Fruit fly (Drosophila melanogaster) whole organism, adult: ENCODE data around the gene Tk.

ENCODE experiments used
- CG11617 ChIP-seq: fragments of 200-800 bp; sonication (Bioruptor generic); optimal IDR thresholded peaks from 2 replicates; lab custom pipeline; 2017; ENCODE audit warnings: mild to moderate bottlenecking, missing biosample characterization, missing genetic modification reagents, missing genetic modification characterization
- CG1620 ChIP-seq: fragments of 200-800 bp; sonication (Bioruptor generic); optimal IDR thresholded peaks from 2 replicates; lab custom pipeline; 2016; ENCODE audit warnings: missing biosample characterization, missing genetic modification characterization
- CG5204 ChIP-seq: fragments of 200-800 bp; sonication (Bioruptor generic); optimal IDR thresholded peaks from 2 replicates; lab custom pipeline; 2016; ENCODE audit warnings: missing biosample characterization, missing genetic modification characterization
- Hr96 ChIP-seq: fragments of 200-800 bp; sonication (Bioruptor generic); optimal IDR thresholded peaks from 2 replicates; lab custom pipeline; 2016; ENCODE audit warnings: missing biosample characterization, missing genetic modification characterization
- Mnt ChIP-seq: fragments of 200-800 bp; sonication (Bioruptor generic); optimal IDR thresholded peaks from 2 replicates; lab custom pipeline; 2016; ENCODE audit warnings: missing biosample characterization, mild to moderate bottlenecking, missing genetic modification characterization
- cic ChIP-seq: fragments of 200-800 bp; sonication (Bioruptor generic); optimal IDR thresholded peaks from 2 replicates; lab custom pipeline; 2017; ENCODE audit warnings: missing biosample characterization, mild to moderate bottlenecking, missing genetic modification characterization, moderate library complexity
- kay ChIP-seq: fragments of 200-800 bp; sonication (Bioruptor generic); peaks from one replicate; lab custom pipeline; 2016; ENCODE audit warnings: missing biosample characterization, missing genetic modification characterization, borderline replicate concordance
- ovo ChIP-seq: fragments of 200-800 bp; sonication (Bioruptor generic); optimal IDR thresholded peaks from 2 replicates; lab custom pipeline; 2016; ENCODE audit warnings: missing biosample characterization, missing genetic modification characterization
- tj ChIP-seq: fragments of 200-800 bp; sonication (Bioruptor generic); optimal IDR thresholded peaks from 3 replicates; lab custom pipeline; 2017; ENCODE audit warnings: missing biosample characterization, mild to moderate bottlenecking, missing genetic modification characterization, moderate library complexity
- toe ChIP-seq: fragments of 200-800 bp; sonication (Bioruptor generic); optimal IDR thresholded peaks from 2 replicates; lab custom pipeline; 2016; ENCODE audit warnings: missing biosample characterization, missing genetic modification characterization

DNA sequence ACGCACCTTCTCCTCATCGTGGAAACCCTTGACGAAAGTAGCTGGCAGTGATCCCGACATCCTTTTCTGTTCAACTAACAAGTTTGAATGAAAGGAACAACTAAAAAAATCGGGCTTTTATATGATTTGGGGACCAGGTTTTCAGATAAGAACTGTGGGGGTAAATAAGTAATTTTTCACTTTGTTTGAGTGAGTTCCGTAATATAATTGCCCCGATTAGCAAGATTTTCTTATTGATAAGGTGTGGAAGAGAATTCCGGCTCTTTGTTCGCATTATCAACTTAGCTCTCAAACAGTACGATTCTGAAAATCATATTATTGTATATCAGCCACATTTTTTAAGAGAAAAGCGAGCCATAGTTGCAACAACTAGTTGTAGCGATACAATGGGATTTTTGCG lies 23.3 kb downstream of the Tk start, which contains the start of gene CG12224:
- TF ChIP-seq Mnt (GFP tag; lab: Kevin White, UChicago) (no peak), ovo (GFP tag; lab: Kevin White, UChicago) (no peak), kay (no peak), tj (GFP tag; lab: Kevin White, UChicago) (no peak), toe (GFP tag; lab: Kevin White, UChicago) (no peak), cic (no peak), CG11617 (no peak), CG1620 (GFP tag; lab: Kevin White, UChicago) (no peak), Hr96 (GFP tag; lab: Kevin White, UChicago) (no peak), CG5204 (GFP tag; lab: Kevin White, UChicago) (no peak)
